Fruit fly (Drosophila melanogaster) whole organism, embryonic: Measurements from ENCODE around the gene CG5516.

Source experiments
- Asciz ChIP-seq: fragments of 200-800 bp; sonication (Bioruptor generic); optimal IDR thresholded peaks from 2 replicates; lab custom pipeline; 2017; ENCODE audit warnings: missing biosample characterization, mild to moderate bottlenecking, missing genetic modification characterization, missing genetic modification reagents
- CG10267 ChIP-seq: fragments of 200-800 bp; sonication (Bioruptor generic); optimal IDR thresholded peaks from 2 replicates; lab custom pipeline; 2018; ENCODE audit warnings: missing biosample characterization, mild to moderate bottlenecking, missing genetic modification characterization, moderate library complexity
- CG10543 ChIP-seq: fragments of 200-800 bp; sonication (Bioruptor generic); optimal IDR thresholded peaks from 3 replicates; lab custom pipeline; 2017; ENCODE audit warnings: missing biosample characterization, mild to moderate bottlenecking, missing genetic modification characterization, moderate library complexity
- CG10565 ChIP-seq: fragments of 200-800 bp; sonication (Bioruptor generic); optimal IDR thresholded peaks from 3 replicates; lab custom pipeline; 2016; ENCODE audit warnings: missing biosample characterization, mild to moderate bottlenecking, missing genetic modification characterization
- CG11504 ChIP-seq: fragments of 200-800 bp; sonication (Bioruptor generic); optimal IDR thresholded peaks from 3 replicates; lab custom pipeline; 2019; ENCODE audit warnings: missing biosample characterization, mild to moderate bottlenecking, missing genetic modification characterization, moderate library complexity
- CG11695 ChIP-seq: fragments of 200-800 bp; sonication (Bioruptor generic); IDR thresholded peaks from 3 replicates; pipeline ENCODE4 v1.3.6; 2022; ENCODE audit warnings: missing biosample characterization, missing genetic modification characterization
- CG14441 ChIP-seq: fragments of 200-800 bp; sonication (Bioruptor generic); IDR thresholded peaks from 2 replicates; pipeline ENCODE4 v1.3.6; 2022; ENCODE audit warnings: missing biosample characterization, missing genetic modification characterization
- CG17359 ChIP-seq: fragments of 200-800 bp; sonication (Bioruptor generic); optimal IDR thresholded peaks from 3 replicates; lab custom pipeline; 2018; ENCODE audit warnings: missing biosample characterization, mild to moderate bottlenecking, missing genetic modification characterization, moderate library complexity
- CG18476 ChIP-seq: fragments of 200-800 bp; sonication (Bioruptor generic); optimal IDR thresholded peaks from 2 replicates; lab custom pipeline; 2016; ENCODE audit warnings: missing biosample characterization, mild to moderate bottlenecking, missing genetic modification characterization
- CG18599 ChIP-seq: fragments of 200-800 bp; sonication (Bioruptor generic); optimal IDR thresholded peaks from 3 replicates; lab custom pipeline; 2017; ENCODE audit warnings: missing biosample characterization, missing genetic modification characterization, mild to moderate bottlenecking, moderate library complexity, missing genetic modification reagents
- CG18764 ChIP-seq: fragments of 200-800 bp; sonication (Bioruptor generic); optimal IDR thresholded peaks from 3 replicates; lab custom pipeline; 2016; ENCODE audit warnings: missing biosample characterization, missing genetic modification characterization
- CG2199 ChIP-seq: fragments of 200-800 bp; sonication (Bioruptor generic); IDR thresholded peaks from 3 replicates; pipeline ENCODE4 v1.3.6; 2022; ENCODE audit warnings: missing biosample characterization, missing genetic modification characterization
- CG2678 ChIP-seq: fragments of 200-800 bp; sonication (Bioruptor generic); optimal IDR thresholded peaks from 3 replicates; lab custom pipeline; 2019; ENCODE audit warnings: missing biosample characterization, mild to moderate bottlenecking, missing genetic modification characterization, moderate library complexity
- CG3407 ChIP-seq: fragments of 200-800 bp; sonication (Bioruptor generic); optimal IDR thresholded peaks from 2 replicates; lab custom pipeline; 2018; ENCODE audit warnings: missing biosample characterization, mild to moderate bottlenecking, missing genetic modification characterization
- CG34376 ChIP-seq: fragments of 200-800 bp; sonication (Bioruptor generic); optimal IDR thresholded peaks from 2 replicates; lab custom pipeline; 2018; ENCODE audit warnings: missing biosample characterization, mild to moderate bottlenecking, missing genetic modification characterization
- CG3995 ChIP-seq: fragments of 200-800 bp; sonication (Bioruptor generic); optimal IDR thresholded peaks from 3 replicates; lab custom pipeline; 2016; ENCODE audit warnings: missing biosample characterization, missing genetic modification characterization
- CG4328 ChIP-seq: fragments of 200-800 bp; sonication (Bioruptor generic); optimal IDR thresholded peaks from 3 replicates; lab custom pipeline; 2017; ENCODE audit warnings: missing biosample characterization, missing genetic modification reagents, missing genetic modification characterization
- CG4820 ChIP-seq: fragments of 200-800 bp; sonication (Bioruptor generic); optimal IDR thresholded peaks from 3 replicates; lab custom pipeline; 2016; ENCODE audit warnings: missing biosample characterization, missing genetic modification characterization
- CG6854 ChIP-seq: fragments of 200-800 bp; sonication (Bioruptor generic); optimal IDR thresholded peaks from 3 replicates; lab custom pipeline; 2017; ENCODE audit warnings: missing biosample characterization, mild to moderate bottlenecking, missing genetic modification characterization
- CG8281 ChIP-seq: fragments of 200-800 bp; sonication (Bioruptor generic); optimal IDR thresholded peaks from 2 replicates; lab custom pipeline; 2018; ENCODE audit warnings: missing biosample characterization, mild to moderate bottlenecking, missing genetic modification characterization, moderate library complexity
- CG8359 ChIP-seq: fragments of 200-800 bp; sonication (Bioruptor generic); optimal IDR thresholded peaks from 2 replicates; lab custom pipeline; 2017; ENCODE audit warnings: missing biosample characterization, mild to moderate bottlenecking, missing genetic modification characterization, borderline replicate concordance
- CG9215 ChIP-seq: fragments of 200-800 bp; sonication (Bioruptor generic); IDR thresholded peaks from 2 replicates; pipeline ENCODE4 v1.3.6; 2022; ENCODE audit warnings: missing biosample characterization, missing genetic modification characterization
- D19B ChIP-seq: fragments of 200-800 bp; sonication (Bioruptor generic); optimal IDR thresholded peaks from 2 replicates; lab custom pipeline; 2017; ENCODE audit warnings: missing biosample characterization, mild to moderate bottlenecking, missing genetic modification characterization
- Deaf1 ChIP-seq: fragments of 200-800 bp; optimal IDR thresholded peaks from 3 replicates; lab custom pipeline; 2019; ENCODE audit warnings: missing biosample characterization, mild to moderate bottlenecking, missing genetic modification characterization, moderate library complexity
- Dip3 ChIP-seq: fragments of 200-800 bp; sonication (Bioruptor generic); optimal IDR thresholded peaks from 3 replicates; lab custom pipeline; 2016; ENCODE audit warnings: missing biosample characterization, missing genetic modification characterization
- Ets65A ChIP-seq: fragments of 200-800 bp; sonication (Bioruptor generic); peaks from one replicate; lab custom pipeline; 2016; ENCODE audit warnings: missing biosample characterization, missing genetic modification characterization
- HmgZ ChIP-seq: fragments of 200-800 bp; sonication (Bioruptor generic); optimal IDR thresholded peaks from 2 replicates; lab custom pipeline; 2018; ENCODE audit warnings: missing biosample characterization, mild to moderate bottlenecking, missing genetic modification characterization
- MTF-1 ChIP-seq: fragments of 200-800 bp; sonication (Bioruptor generic); optimal IDR thresholded peaks from 2 replicates; lab custom pipeline; 2018; ENCODE audit warnings: missing biosample characterization, mild to moderate bottlenecking, missing genetic modification characterization, borderline replicate concordance
- Mes4 ChIP-seq: fragments of 200-800 bp; sonication (Bioruptor generic); optimal IDR thresholded peaks from 2 replicates; lab custom pipeline; 2016; ENCODE audit warnings: missing biosample characterization, missing genetic modification characterization
- Neu2 ChIP-seq: fragments of 200-800 bp; sonication (Bioruptor generic); optimal IDR thresholded peaks from 3 replicates; lab custom pipeline; 2016; ENCODE audit warnings: missing biosample characterization, missing genetic modification characterization, borderline replicate concordance
- Pdp1 ChIP-seq, 2 experiments: fragments of 200-800 bp; sonication (Bioruptor generic); optimal IDR thresholded peaks; 3 replicates each; lab custom pipeline; 2016; ENCODE audit warnings: missing biosample characterization in 2 of 2, missing genetic modification characterization in 2 of 2, mild to moderate bottlenecking in 1 of 2, moderate library complexity in 1 of 2
- Usf ChIP-seq: fragments of 200-800 bp; sonication (Bioruptor generic); optimal IDR thresholded peaks from 2 replicates; lab custom pipeline; 2017; ENCODE audit warnings: missing genotype, missing biosample characterization, missing genetic modification characterization
- Xrp1 ChIP-seq: fragments of 200-800 bp; sonication (Bioruptor generic); IDR thresholded peaks from 2 replicates; pipeline ENCODE4 v1.3.6; 2022; ENCODE audit warnings: missing biosample characterization, missing genetic modification characterization
- cad ChIP-seq: fragments of >200 bp; optimal IDR thresholded peaks from 2 replicates; lab custom pipeline; 2017; ENCODE audit warnings: missing biosample characterization, missing genetic modification characterization
- chm ChIP-seq: fragments of 200-800 bp; sonication (Bioruptor generic); IDR thresholded peaks from 2 replicates; pipeline ENCODE4 v1.3.6; 2022; ENCODE audit warnings: missing biosample characterization, missing genetic modification characterization
- ci ChIP-seq: fragments of 200-800 bp; sonication (Bioruptor generic); IDR thresholded peaks from 3 replicates; pipeline ENCODE4 v1.3.6; 2022; ENCODE audit warnings: missing biosample characterization, missing genetic modification characterization
- crc ChIP-seq: fragments of 200-800 bp; sonication (Bioruptor generic); optimal IDR thresholded peaks from 2 replicates; lab custom pipeline; 2016; ENCODE audit warnings: missing biosample characterization, missing genetic modification characterization
- en ChIP-seq: fragments of 200-800 bp; sonication (Bioruptor generic); optimal IDR thresholded peaks from 2 replicates; lab custom pipeline; 2016; ENCODE audit warnings: missing biosample characterization, missing genetic modification characterization
- fd102C ChIP-seq: fragments of 200-800 bp; sonication (Bioruptor generic); optimal IDR thresholded peaks from 2 replicates; lab custom pipeline; 2018; ENCODE audit warnings: missing biosample characterization, mild to moderate bottlenecking, missing genetic modification characterization, moderate library complexity
- gcm2 ChIP-seq: fragments of 200-800 bp; sonication (Bioruptor generic); optimal IDR thresholded peaks from 2 replicates; lab custom pipeline; 2016; ENCODE audit warnings: missing biosample characterization, missing genetic modification characterization
- gem ChIP-seq: fragments of 200-800 bp; sonication (Bioruptor generic); optimal IDR thresholded peaks from 2 replicates; lab custom pipeline; 2019; ENCODE audit warnings: missing biosample characterization, mild to moderate bottlenecking, missing genetic modification characterization, moderate library complexity
- grn ChIP-seq: fragments of 200-800 bp; sonication (Bioruptor generic); optimal IDR thresholded peaks from 3 replicates; lab custom pipeline; 2017; ENCODE audit warnings: missing biosample characterization, missing genetic modification characterization
- lov ChIP-seq, 2 experiments: fragments of 200-800 bp in 1 of 2; fragments of >200 bp in 1 of 2; sonication (Bioruptor generic) in 1 of 2; IDR thresholded peaks in 1 of 2; optimal IDR thresholded peaks in 1 of 2; 2 replicates in 1 of 2; 3 replicates in 1 of 2; pipeline versions ENCODE4 v1.3.6 to Lab custom; 2017 to 2022; ENCODE audit warnings: missing biosample characterization in 1 of 2, missing genetic modification characterization in 1 of 2
- luna ChIP-seq: fragments of 200-800 bp; sonication (Bioruptor generic); optimal IDR thresholded peaks from 2 replicates; lab custom pipeline; 2016; ENCODE audit warnings: missing biosample characterization, missing genetic modification characterization
- salm ChIP-seq: fragments of 200-800 bp; sonication (Bioruptor generic); optimal IDR thresholded peaks from 2 replicates; lab custom pipeline; 2018; ENCODE audit warnings: missing biosample characterization, mild to moderate bottlenecking, missing genetic modification characterization
- schlank ChIP-seq: fragments of 200-800 bp; sonication (Bioruptor generic); optimal IDR thresholded peaks from 2 replicates; lab custom pipeline; 2018; ENCODE audit warnings: missing biosample characterization, mild to moderate bottlenecking, missing genetic modification characterization
- vnd ChIP-seq: fragments of 200-800 bp; sonication (Bioruptor generic); IDR thresholded peaks from 3 replicates; pipeline ENCODE4 v1.3.6; 2022; ENCODE audit warnings: missing biosample characterization, missing genetic modification characterization; ENCODE audit not compliant: partially characterized antibody
- zen ChIP-seq: fragments of 200-800 bp; sonication (Bioruptor generic); optimal IDR thresholded peaks from 3 replicates; lab custom pipeline; 2018; ENCODE audit warnings: missing biosample characterization, mild to moderate bottlenecking, missing genetic modification characterization, moderate library complexity

The CG5516 gene

DNA sequence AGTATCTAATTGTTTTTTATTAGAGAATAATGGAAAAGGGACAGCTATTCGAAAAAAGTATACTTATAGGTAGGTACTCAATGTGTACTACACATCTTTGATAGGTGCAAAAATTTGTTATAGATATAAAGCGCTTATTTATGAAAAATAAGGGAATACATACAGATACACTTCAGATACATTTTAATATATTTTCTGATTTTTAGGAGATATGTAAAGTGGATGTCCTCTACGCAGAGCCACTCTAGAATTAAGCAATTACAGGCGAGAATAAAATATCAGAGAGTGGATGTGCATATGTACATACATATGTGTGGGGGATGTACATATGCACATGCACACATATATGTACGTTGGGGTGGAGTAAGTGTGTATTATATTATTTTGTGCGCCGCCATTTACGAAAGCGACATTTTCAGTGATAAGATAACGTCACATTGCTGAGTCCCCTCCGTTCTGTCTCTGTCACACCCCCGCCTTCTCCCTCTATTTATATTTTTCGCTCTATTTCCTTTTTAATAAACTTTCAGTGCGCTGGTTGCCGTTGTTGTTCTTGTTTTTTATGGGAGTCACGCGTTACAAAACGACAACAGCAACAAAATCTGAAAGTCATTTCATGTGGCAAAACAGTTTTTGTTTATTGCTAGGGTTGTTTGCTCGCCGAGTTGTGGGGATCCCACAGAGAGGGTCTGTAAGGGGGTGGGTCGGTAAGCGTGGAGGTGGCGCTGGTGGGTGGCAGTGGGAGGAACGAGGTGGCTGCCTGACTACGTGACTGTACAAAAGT, 41.2 kb downstream of the CG5516 start (continued):
- TF ChIP-seq CG8281 (tag; lab: Kevin White, UChicago) (peak; percentile 10), CG9215 (GFP tag; lab: Robert Waterston, UW) (no peak), Dip3 (GFP tag; lab: Kevin White, UChicago) (no peak), CG18599 (GFP tag; lab: Kevin White, UChicago) (peak; percentile 66), D19B (no peak), lov (optimal IDR thresholded peaks at IDR 0.05; lab: Kevin White, UChicago) (no peak), lov (GFP tag; IDR thresholded peaks at IDR 0.05; lab: Robert Waterston, UW) (no peak), CG11504 (no peak), CG17359 (no peak), Deaf1 (tag; lab: Kevin White, UChicago) (peak; percentile 66), Xrp1 (GFP tag; lab: Robert Waterston, UW) (no peak), MTF-1 (peak; percentile 12), Neu2 (GFP tag; lab: Kevin White, UChicago) (no peak), CG34376 (GFP tag; lab: Kevin White, UChicago) (peak; percentile 81), CG14441 (GFP tag; lab: Robert Waterston, UW) (no peak), CG3995 (no peak), CG8359 (no peak), salm (tag; lab: Kevin White, UChicago) (peak; percentile 37), ci (GFP tag; lab: Robert Waterston, UW) (0 out of 3 replicates have a peak, but pooled peaks have one; percentile 16), Usf (GFP tag; lab: Kevin White, UChicago) (no peak), CG2678 (peak; percentile 62), schlank (tag; lab: Kevin White, UChicago) (peak; percentile 27), gcm2 (GFP tag; lab: Kevin White, UChicago) (peak; percentile 8), CG10267 (tag; lab: Kevin White, UChicago) (no peak), zen (no peak), CG4820 (GFP tag; lab: Kevin White, UChicago) (no peak), en (GFP tag; lab: Kevin White, UChicago) (no peak), CG6854 (GFP tag; lab: Kevin White, UChicago) (peak; percentile 48), CG3407 (no peak), CG10565 (GFP tag; lab: Kevin White, UChicago) (no peak), grn (peak; percentile 48), Ets65A (peak; percentile 7), Asciz (GFP tag; lab: Kevin White, UChicago) (peak; percentile 37), fd102C (GFP tag; lab: Kevin White, UChicago) (no peak), vnd (GFP tag; lab: Robert Waterston, UW) (0 out of 3 replicates have a peak, but pooled peaks have one; percentile 49), CG18764 (GFP tag; lab: Kevin White, UChicago) (no peak), chm (GFP tag; lab: Robert Waterston, UW) (no peak), CG4328 (peak; percentile 54), CG2199 (GFP tag; lab: Robert Waterston, UW) (0 out of 3 replicates have a peak, but pooled peaks have one; percentile 24), HmgZ (tag; lab: Kevin White, UChicago) (peak; percentile 72), CG11695 (GFP tag; lab: Robert Waterston, UW) (no peak), CG18476 (GFP tag; lab: Kevin White, UChicago) (no peak), crc (GFP tag; lab: Kevin White, UChicago) (no peak), CG10543 (GFP tag; lab: Kevin White, UChicago) (peak; percentile 97), Mes4 (GFP tag; lab: Kevin White, UChicago) (no peak), gem (tag; lab: Kevin White, UChicago) (peak; percentile 2), luna (GFP tag; lab: Kevin White, UChicago) (no peak), Pdp1 (GFP tag; optimal IDR thresholded peaks at IDR 0.05; lab: Kevin White, UChicago) (peak in 1 of 2 experiments; percentile 67), cad (GFP tag; lab: Kevin White, UChicago) (no peak)
